Worm (Caenorhabditis elegans) whole organism, L3 larva: Measurements from ENCODE around the gene spp-28.

ENCODE experiments used
- ama-1 ChIP-seq: fragments of 150-350 bp; optimal IDR thresholded peaks from 2 replicates; lab custom pipeline; 2018
- ceh-82 ChIP-seq: fragments of 150-350 bp; optimal IDR thresholded peaks from 2 replicates; lab custom pipeline; 2014; ENCODE audit warnings: missing biosample characterization, missing genetic modification characterization
- egl-27 ChIP-seq: sonication (generic microtip); optimal IDR thresholded peaks from 4 replicates; lab custom pipeline; 2017; ENCODE audit warnings: missing biosample characterization, missing genetic modification reagents, missing genetic modification characterization
- mdl-1 ChIP-seq: fragments of 150-350 bp; optimal IDR thresholded peaks from 2 replicates; lab custom pipeline; 2014; ENCODE audit warnings: missing biosample characterization, missing genetic modification characterization
- nfya-1 ChIP-seq: sonication (generic microtip); optimal IDR thresholded peaks from 2 replicates; lab custom pipeline; 2017; ENCODE audit warnings: missing genetic modification characterization, mild to moderate bottlenecking, missing compliant biosample characterization, antibody characterized with exemption, moderate library complexity; ENCODE audit not compliant: insufficient read depth
- nhr-11 ChIP-seq: fragments of 150-350 bp; optimal IDR thresholded peaks from 2 replicates; lab custom pipeline; 2014; ENCODE audit warnings: missing biosample characterization, missing genetic modification characterization
- nhr-76 ChIP-seq: fragments of 150-350 bp; sonication (generic microtip); optimal IDR thresholded peaks from 5 replicates; lab custom pipeline; 2014; ENCODE audit warnings: missing biosample characterization, missing genetic modification characterization
- pqm-1 ChIP-seq: fragments of 150-350 bp; optimal IDR thresholded peaks from 2 replicates; lab custom pipeline; 2017; ENCODE audit warnings: missing biosample characterization, missing genetic modification characterization, inconsistent platforms
- skn-1 ChIP-seq: fragments of 150-350 bp; optimal IDR thresholded peaks from 2 replicates; lab custom pipeline; 2014; ENCODE audit warnings: missing biosample characterization, missing genetic modification characterization
- zag-1 ChIP-seq: fragments of 150-350 bp; optimal IDR thresholded peaks from 2 replicates; lab custom pipeline; 2014; ENCODE audit warnings: missing biosample characterization, missing genetic modification characterization
- ztf-11 ChIP-seq: fragments of 150-350 bp; optimal IDR thresholded peaks from 2 replicates; lab custom pipeline; 2014; ENCODE audit warnings: missing biosample characterization, missing genetic modification characterization
- ztf-4 ChIP-seq: fragments of 150-350 bp; optimal IDR thresholded peaks from 2 replicates; lab custom pipeline; 2014; ENCODE audit warnings: missing biosample characterization, missing genetic modification characterization

DNA sequence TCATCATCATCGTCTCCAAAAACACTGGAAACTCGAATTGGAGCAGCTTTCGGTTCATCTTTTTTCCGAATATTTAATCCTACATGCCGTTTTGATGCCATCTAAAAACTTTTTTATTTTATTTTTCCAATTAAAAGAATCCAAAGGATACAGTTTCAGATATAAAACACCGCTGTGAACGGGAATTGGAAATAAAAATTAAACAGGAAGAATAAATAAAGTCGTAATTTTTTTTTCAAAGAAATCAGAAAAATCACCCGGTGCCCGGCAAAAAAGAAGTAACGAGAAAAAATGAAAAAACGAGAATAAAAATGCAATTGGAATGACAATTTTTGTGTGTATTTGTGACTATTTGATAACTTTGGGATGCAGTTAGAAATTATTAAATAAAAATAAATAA lies 21.5 kb downstream of the spp-28 start, which contains the start of gene ccdc-55:
- TF ChIP-seq nfya-1 (tag; lab: Kevin White, UChicago): no peak
- no peak for TF ChIP-seq pqm-1 (tag; lab: Kevin White, UChicago)
- TF ChIP-seq nhr-76: no peak
- no peak for TF ChIP-seq skn-1
- TF ChIP-seq ztf-4 (tag; lab: Kevin White, UChicago): no peak
- no peak for TF ChIP-seq nhr-11
- TF ChIP-seq ceh-82 (tag; lab: Kevin White, UChicago): no peak
- no peak for TF ChIP-seq ama-1 (lab: Kevin White, UChicago)
- TF ChIP-seq mdl-1 (tag; lab: Kevin White, UChicago): no peak
- TF ChIP-seq egl-27 (tag; lab: Kevin White, UChicago): no peak
- no peak for TF ChIP-seq zag-1 (tag; lab: Kevin White, UChicago)
- no peak for TF ChIP-seq ztf-11 (tag; lab: Kevin White, UChicago)
